Worm (Caenorhabditis elegans): ENCODE results near the gene srg-2.

DNA sequence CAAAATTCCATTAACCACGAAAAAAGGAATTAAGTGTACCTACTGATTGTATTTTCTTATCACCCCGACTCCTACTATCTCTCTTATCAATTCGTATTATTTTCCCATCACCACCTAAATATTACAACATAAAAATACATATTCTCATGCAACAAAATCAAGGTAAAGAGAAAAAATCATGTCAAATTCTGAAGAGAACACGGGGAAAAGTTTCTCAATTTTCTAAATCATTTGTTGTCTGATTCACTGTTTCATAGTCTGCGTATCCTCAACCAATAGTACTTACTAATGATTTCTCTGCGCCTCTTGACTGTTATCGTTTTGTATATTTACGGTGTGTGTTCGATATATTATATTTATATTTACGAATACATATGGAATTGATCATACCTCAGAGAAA is 28.1 kb downstream of the srg-2 start:
- no peak for TF ChIP-seq nhr-237 (tag; optimal IDR thresholded peaks at IDR 0.05)
- no peak for TF ChIP-seq nhr-11 (tag; optimal IDR thresholded peaks at IDR 0.05)
- no peak for TF ChIP-seq ceh-16 (tag; optimal IDR thresholded peaks at IDR 0.05)
- TF ChIP-seq snpc-4 (tag; optimal IDR thresholded peaks at IDR 0.05): no peak

Data from whole organism, L2 larva.